Worm (Caenorhabditis elegans): ENCODE data around the gene cyp-33C9.

Gene cyp-33C9

DNA sequence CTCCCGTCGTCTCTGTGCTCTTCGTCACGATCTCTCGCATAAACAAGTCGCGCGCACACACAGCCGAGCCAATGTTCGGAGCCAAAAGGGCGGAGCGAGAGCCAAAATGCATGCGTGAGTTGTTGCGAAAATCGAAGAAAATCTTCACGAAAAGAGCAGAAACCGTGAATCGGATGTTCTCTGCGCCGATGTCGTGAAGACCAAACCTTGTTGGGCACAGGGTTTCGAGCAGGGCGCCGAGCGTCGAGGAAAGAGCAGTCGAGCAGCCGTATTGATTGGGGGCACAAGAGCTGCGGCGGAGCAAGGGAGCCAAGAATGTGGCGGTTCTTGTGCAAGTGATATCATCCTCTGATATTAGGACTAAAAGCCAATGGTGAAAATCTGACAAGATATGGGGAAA is 48.0 kb downstream of the cyp-33C9 start:
- no peak for TF ChIP-seq hlh-1 (tag; optimal IDR thresholded peaks at IDR 0.05)
- no peak for TF ChIP-seq sptf-1 (tag; optimal IDR thresholded peaks at IDR 0.05)
- no peak for TF ChIP-seq ces-1 (GFP tag; optimal IDR thresholded peaks at IDR 0.05)
- TF ChIP-seq mls-2 (tag; optimal IDR thresholded peaks at IDR 0.05): no peak
- TF ChIP-seq pha-4 (tag; optimal IDR thresholded peaks at IDR 0.05): no peak
- no peak for TF ChIP-seq nhr-76 (tag; optimal IDR thresholded peaks at IDR 0.05)
- no peak for TF ChIP-seq nhr-28 (tag; optimal IDR thresholded peaks at IDR 0.05)
- TF ChIP-seq unc-62 (GFP tag; optimal IDR thresholded peaks at IDR 0.05): no peak
- no peak for TF ChIP-seq lin-13 (tag; optimal IDR thresholded peaks at IDR 0.05)
- no peak for TF ChIP-seq unc-120 (tag; optimal IDR thresholded peaks at IDR 0.05; ENCODE audit: poor library complexity, severe bottlenecking)
- no peak for TF ChIP-seq elt-3 (tag; optimal IDR thresholded peaks at IDR 0.05)
- no peak for TF ChIP-seq zip-8 (tag; optimal IDR thresholded peaks at IDR 0.05)
- no peak for TF ChIP-seq nhr-2 (tag; optimal IDR thresholded peaks at IDR 0.05)

DNA sequence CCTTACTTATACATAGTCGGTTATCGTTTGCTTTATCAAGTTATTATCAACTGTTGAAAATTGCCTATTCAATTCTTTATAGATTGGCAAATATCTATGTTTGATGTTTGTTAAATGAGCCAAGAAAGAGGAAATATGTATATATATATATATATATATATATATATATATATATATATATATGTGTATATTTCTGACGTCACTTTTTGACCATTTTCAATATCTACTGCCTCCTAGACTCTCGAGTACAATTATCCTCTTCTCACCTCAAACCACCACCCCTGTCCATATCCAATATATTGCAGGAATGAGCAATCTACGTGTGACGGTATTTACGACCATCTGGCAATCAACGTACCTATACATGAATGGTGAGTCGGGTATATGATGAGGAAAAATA is 49.5 kb downstream of the cyp-33C9 start, which contains the start of gene F59D6.1:
TSS of gene F59D6.1 (plus strand) at position 301 of the 400 bp plus-strand sequence.
- TF ChIP-seq sem-2 (GFP tag; optimal IDR thresholded peaks at IDR 0.05): no peak
- no peak for TF ChIP-seq ceh-43 (GFP tag; optimal IDR thresholded peaks at IDR 0.05)
- TF ChIP-seq unc-39 (tag; optimal IDR thresholded peaks at IDR 0.05): no peak
- no peak for TF ChIP-seq ham-2 (GFP tag; optimal IDR thresholded peaks at IDR 0.05)
- no peak for TF ChIP-seq unc-120 (tag; optimal IDR thresholded peaks at IDR 0.05; ENCODE audit: poor library complexity, severe bottlenecking)
- TF ChIP-seq ztf-11 (tag; optimal IDR thresholded peaks at IDR 0.05): no peak
- TF ChIP-seq ces-1 (GFP tag; optimal IDR thresholded peaks at IDR 0.05): no peak
- no peak for TF ChIP-seq snpc-4 (tag; optimal IDR thresholded peaks at IDR 0.05)
- TF ChIP-seq mep-1 (tag; optimal IDR thresholded peaks at IDR 0.05): no peak
- no peak for TF ChIP-seq nhr-12 (tag; optimal IDR thresholded peaks at IDR 0.05)
- TF ChIP-seq lin-13 (tag; optimal IDR thresholded peaks at IDR 0.05): no peak
- TF ChIP-seq pha-4 (tag; optimal IDR thresholded peaks at IDR 0.05): no peak
- TF ChIP-seq zip-8 (tag; optimal IDR thresholded peaks at IDR 0.05): no peak
- TF ChIP-seq nhr-28 (tag; optimal IDR thresholded peaks at IDR 0.05): no peak
- TF ChIP-seq nhr-237 (tag; optimal IDR thresholded peaks at IDR 0.05): no peak
- no peak for TF ChIP-seq mab-5 (tag; optimal IDR thresholded peaks at IDR 0.05)
- no peak for TF ChIP-seq M03D4.4 (tag; optimal IDR thresholded peaks at IDR 0.05)
- no peak for TF ChIP-seq drap-1 (GFP tag; optimal IDR thresholded peaks at IDR 0.05)
- no peak for TF ChIP-seq lin-32 (GFP tag; optimal IDR thresholded peaks at IDR 0.05)
- no peak for TF ChIP-seq mls-2 (tag; optimal IDR thresholded peaks at IDR 0.05)

All from whole organism, mixed stage, embryonic.